Worm (Caenorhabditis elegans) whole organism, early embryonic: Measurements from ENCODE around the gene K02F6.4.

ENCODE experiments used
- B0310.2 ChIP-seq: sonication (generic microtip); optimal IDR thresholded peaks from 2 replicates; lab custom pipeline; 2016; ENCODE audit warnings: mild to moderate bottlenecking, missing genetic modification characterization, missing compliant biosample characterization
- aly-1 ChIP-seq: sonication (generic microtip); optimal IDR thresholded peaks from 2 replicates; lab custom pipeline; 2016; ENCODE audit warnings: missing genetic modification characterization, missing compliant biosample characterization
- ama-1 ChIP-seq: fragments of 150-350 bp; optimal IDR thresholded peaks from 2 replicates; lab custom pipeline; 2014
- ceh-36 ChIP-seq: sonication (generic microtip); optimal IDR thresholded peaks from 2 replicates; lab custom pipeline; 2016; ENCODE audit warnings: missing genetic modification characterization, inconsistent platforms, missing compliant biosample characterization
- flt-1 ChIP-seq: fragments of 200-800 bp; sonication (Bioruptor generic); IDR thresholded peaks from 2 replicates; pipeline ENCODE4 v1.3.6; 2022; ENCODE audit warnings: missing genetic modification characterization, missing compliant biosample characterization
- hmbx-1 ChIP-seq: sonication (generic microtip); optimal IDR thresholded peaks from 2 replicates; lab custom pipeline; 2016; ENCODE audit warnings: mild to moderate bottlenecking, missing genetic modification characterization, missing compliant biosample characterization
- hmg-4 ChIP-seq: fragments of 200-800 bp; sonication (Bioruptor generic); optimal IDR thresholded peaks from 2 replicates; lab custom pipeline; 2018; ENCODE audit warnings: mild to moderate bottlenecking, missing genetic modification characterization, missing compliant biosample characterization
- hnd-1 ChIP-seq: sonication (generic microtip); optimal IDR thresholded peaks from 2 replicates; lab custom pipeline; 2016; ENCODE audit warnings: missing genetic modification characterization, missing compliant biosample characterization
- scrt-1 ChIP-seq: fragments of 200-800 bp; sonication (Bioruptor generic); IDR thresholded peaks from 2 replicates; pipeline ENCODE4 v1.3.6; 2022; ENCODE audit warnings: missing genetic modification characterization, missing compliant biosample characterization
- sea-1 ChIP-seq: fragments of 200-800 bp; sonication (Bioruptor generic); conservative IDR thresholded peaks from 2 replicates; pipeline ENCODE4 v1.3.6; 2022; ENCODE audit warnings: missing genetic modification characterization, missing compliant biosample characterization
- tbx-11 ChIP-seq: fragments of 200-800 bp; sonication (Bioruptor generic); IDR thresholded peaks from 2 replicates; pipeline ENCODE4 v1.3.6; 2022; ENCODE audit warnings: missing genetic modification characterization, missing compliant biosample characterization
- tbx-37 ChIP-seq: fragments of 200-800 bp; sonication (Bioruptor generic); conservative IDR thresholded peaks from 2 replicates; pipeline ENCODE4 v1.3.6; 2022; ENCODE audit warnings: missing genetic modification reagents, missing genetic modification characterization, missing compliant biosample characterization
- tra-4 ChIP-seq: sonication (generic microtip); optimal IDR thresholded peaks from 2 replicates; lab custom pipeline; 2017; ENCODE audit warnings: missing genetic modification characterization, missing compliant biosample characterization

- TF ChIP-seq flt-1 (GFP tag; lab: Robert Waterston, UW) = no peak
- TF ChIP-seq B0310.2 (tag; lab: Kevin White, UChicago) = no peak
- TF ChIP-seq hmbx-1 (tag; lab: Kevin White, UChicago) = no peak
- TF ChIP-seq tbx-11 (GFP tag; lab: Robert Waterston, UW) = no peak
- TF ChIP-seq tbx-37 = no peak
- TF ChIP-seq hmg-4 (GFP tag; lab: Kevin White, UChicago) = no peak
- no peak for TF ChIP-seq ceh-36
- no peak for TF ChIP-seq tra-4
- no peak for TF ChIP-seq ama-1 (lab: Kevin White, UChicago)
- TF ChIP-seq sea-1 (GFP tag; lab: Robert Waterston, UW) = no peak
- TF ChIP-seq hnd-1 (tag; lab: Kevin White, UChicago) = no peak
- TF ChIP-seq scrt-1 (GFP tag; lab: Robert Waterston, UW) = no peak
- no peak for TF ChIP-seq aly-1 (tag; lab: Kevin White, UChicago)
These were observed 33.8 kb upstream of the K02F6.4 start, which contains the start of gene gbas-1 for ce11 chrII:2504431-2504928.
